Worm (Caenorhabditis elegans) whole organism, L4 larva: ENCODE results near the gene spe-49.

Experiments used
- F10B5.3 ChIP-seq: sonication (generic microtip); optimal IDR thresholded peaks from 2 replicates; lab custom pipeline; 2016; ENCODE audit warnings: mild to moderate bottlenecking, missing genetic modification characterization, missing compliant biosample characterization
- F26F4.8 ChIP-seq: fragments of 200-800 bp; sonication (Bioruptor generic); conservative IDR thresholded peaks from 2 replicates; pipeline ENCODE4 v1.3.6; 2022; ENCODE audit warnings: missing genetic modification characterization, missing compliant biosample characterization
- F37D6.2 ChIP-seq: sonication (generic microtip); optimal IDR thresholded peaks from 2 replicates; lab custom pipeline; 2016; ENCODE audit warnings: mild to moderate bottlenecking, missing genetic modification characterization, missing compliant biosample characterization
- Y105C5A.15 ChIP-seq: fragments of 200-800 bp; sonication (Bioruptor generic); IDR thresholded peaks from 2 replicates; pipeline ENCODE4 v1.3.6; 2022; ENCODE audit warnings: missing genetic modification characterization, missing compliant biosample characterization
- Y75B8A.6 ChIP-seq: fragments of 200-800 bp; sonication (Bioruptor generic); IDR thresholded peaks from 2 replicates; pipeline ENCODE4 v1.3.6; 2022; ENCODE audit warnings: missing genetic modification reagents, missing genetic modification characterization, missing compliant biosample characterization
- ZK546.5 ChIP-seq, 2 experiments: sonication (generic microtip); optimal IDR thresholded peaks; 2 replicates each; lab custom pipeline; 2017; ENCODE audit warnings: missing biosample characterization in 2 of 2, missing genetic modification characterization in 2 of 2
- aly-2 ChIP-seq: sonication (generic microtip); optimal IDR thresholded peaks from 2 replicates; lab custom pipeline; 2018; ENCODE audit warnings: missing biosample characterization, missing genetic modification characterization
- ama-1 ChIP-seq: fragments of 150-350 bp; optimal IDR thresholded peaks from 2 replicates; lab custom pipeline; 2014; ENCODE audit warnings: inconsistent platforms, mixed read lengths
- ceh-28 ChIP-seq: fragments of 150-350 bp; optimal IDR thresholded peaks from 2 replicates; lab custom pipeline; 2014; ENCODE audit warnings: missing biosample characterization, missing genetic modification reagents, missing genetic modification characterization
- ceh-44 ChIP-seq: fragments of 200-800 bp; sonication (Bioruptor generic); IDR thresholded peaks from 2 replicates; pipeline ENCODE4 v1.3.6; 2022; ENCODE audit warnings: missing genetic modification reagents, missing genetic modification characterization, missing compliant biosample characterization
- ces-1 ChIP-seq: fragments of 150-350 bp; sonication (generic microtip); optimal IDR thresholded peaks from 4 replicates; lab custom pipeline; 2014; ENCODE audit warnings: missing biosample characterization, missing genetic modification reagents, missing genetic modification characterization
- cey-2 ChIP-seq: sonication (generic microtip); optimal IDR thresholded peaks from 3 replicates; lab custom pipeline; 2017; ENCODE audit warnings: missing genetic modification characterization, mild to moderate bottlenecking, missing compliant biosample characterization, antibody characterized with exemption, borderline replicate concordance; ENCODE audit not compliant: insufficient read depth
- daf-12 ChIP-seq: fragments of 150-350 bp; optimal IDR thresholded peaks from 2 replicates; lab custom pipeline; 2014; ENCODE audit warnings: missing biosample characterization, missing genetic modification reagents, missing genetic modification characterization
- daf-16 ChIP-seq, 3 experiments: sonication (generic microtip); optimal IDR thresholded peaks; 2 replicates each; lab custom pipeline; 2016 to 2017; ENCODE audit warnings: missing genetic modification characterization in 3 of 3, missing genetic modification reagents in 3 of 3, mild to moderate bottlenecking in 2 of 3, missing compliant biosample characterization in 2 of 3, missing biosample characterization in 1 of 3, moderate library complexity in 1 of 3
- daf-19 ChIP-seq: fragments of 200-800 bp; sonication (Bioruptor generic); conservative IDR thresholded peaks from 2 replicates; pipeline ENCODE4 v1.3.6; 2022; ENCODE audit warnings: missing genetic modification characterization, missing compliant biosample characterization
- dmd-8 ChIP-seq: fragments of 200-800 bp; sonication (Bioruptor generic); IDR thresholded peaks from 2 replicates; pipeline ENCODE4 v1.3.6; 2022; ENCODE audit warnings: missing genetic modification characterization, missing compliant biosample characterization
- egl-27 ChIP-seq: sonication (generic microtip); optimal IDR thresholded peaks from 3 replicates; lab custom pipeline; 2017; ENCODE audit warnings: missing biosample characterization, missing genetic modification reagents, missing genetic modification characterization
- fos-1 ChIP-seq: fragments of 150-350 bp; optimal IDR thresholded peaks from 2 replicates; lab custom pipeline; 2014; ENCODE audit warnings: missing biosample characterization, missing genetic modification characterization
- gei-8 ChIP-seq: fragments of 200-800 bp; sonication (Bioruptor generic); optimal IDR thresholded peaks from 2 replicates; lab custom pipeline; 2018; ENCODE audit warnings: mild to moderate bottlenecking, missing genetic modification characterization, missing compliant biosample characterization
- hif-1 ChIP-seq, 2 experiments: sonication (generic microtip); optimal IDR thresholded peaks; 2 replicates each; lab custom pipeline; 2016 to 2017; ENCODE audit warnings: missing compliant biosample characterization in 2 of 2, missing genetic modification characterization in 2 of 2, missing genetic modification reagents in 2 of 2, missing genotype in 2 of 2, mild to moderate bottlenecking in 1 of 2
- hlh-11 ChIP-seq: fragments of 200-800 bp; sonication (Bioruptor generic); optimal IDR thresholded peaks from 2 replicates; lab custom pipeline; 2018; ENCODE audit warnings: mild to moderate bottlenecking, missing genetic modification characterization, missing compliant biosample characterization
- hlh-30 ChIP-seq: sonication (generic microtip); optimal IDR thresholded peaks from 2 replicates; lab custom pipeline; 2017; ENCODE audit warnings: antibody characterized with exemption, mild to moderate bottlenecking, missing genetic modification characterization, missing compliant biosample characterization; ENCODE audit not compliant: insufficient read depth
- jun-1 ChIP-seq: fragments of 150-350 bp; optimal IDR thresholded peaks from 2 replicates; lab custom pipeline; 2014; ENCODE audit warnings: missing biosample characterization, missing genetic modification reagents, missing genetic modification characterization
- lin-13 ChIP-seq: fragments of 150-350 bp; optimal IDR thresholded peaks from 2 replicates; lab custom pipeline; 2014; ENCODE audit warnings: missing biosample characterization, missing genetic modification reagents, missing genetic modification characterization
- lin-15B ChIP-seq: fragments of 150-350 bp; sonication (generic microtip); optimal IDR thresholded peaks from 3 replicates; lab custom pipeline; 2014; ENCODE audit warnings: missing biosample characterization, missing genetic modification characterization
- lin-38 ChIP-seq: fragments of 200-800 bp; sonication (Bioruptor generic); IDR thresholded peaks from 2 replicates; pipeline ENCODE4 v1.3.6; 2022; ENCODE audit warnings: missing genetic modification reagents, missing genetic modification characterization, missing compliant biosample characterization
- lin-39 ChIP-seq: fragments of 150-350 bp; optimal IDR thresholded peaks from 2 replicates; lab custom pipeline; 2014; ENCODE audit warnings: missing biosample characterization, missing genetic modification reagents, missing genetic modification characterization
- mdt-29 ChIP-seq: fragments of 200-800 bp; sonication (Bioruptor generic); IDR thresholded peaks from 2 replicates; pipeline ENCODE4 v1.3.6; 2022; ENCODE audit warnings: missing genetic modification reagents, missing genetic modification characterization, missing compliant biosample characterization
- mep-1 ChIP-seq: fragments of 150-350 bp; sonication (generic microtip); optimal IDR thresholded peaks from 3 replicates; lab custom pipeline; 2014; ENCODE audit warnings: missing biosample characterization, missing genetic modification characterization
- mxl-2 ChIP-seq: fragments of 200-800 bp; sonication (Bioruptor generic); conservative IDR thresholded peaks from 2 replicates; pipeline ENCODE4 v1.3.6; 2022; ENCODE audit warnings: missing genetic modification reagents, missing genetic modification characterization, missing compliant biosample characterization
- mxl-3 ChIP-seq: fragments of 200-800 bp; sonication (Bioruptor generic); optimal IDR thresholded peaks from 2 replicates; lab custom pipeline; 2018; ENCODE audit warnings: mild to moderate bottlenecking, missing genetic modification characterization, missing compliant biosample characterization
- nhr-25 ChIP-seq: sonication (generic microtip); optimal IDR thresholded peaks from 2 replicates; lab custom pipeline; 2017; ENCODE audit warnings: missing genetic modification characterization, mild to moderate bottlenecking, missing compliant biosample characterization, antibody characterized with exemption, moderate library complexity, borderline replicate concordance; ENCODE audit not compliant: insufficient read depth
- nhr-41 ChIP-seq: fragments of 200-800 bp; sonication (Bioruptor generic); IDR thresholded peaks from 2 replicates; pipeline ENCODE4 v1.3.6; 2022; ENCODE audit warnings: missing genetic modification reagents, missing genetic modification characterization, missing compliant biosample characterization
- nhr-48 ChIP-seq: sonication (generic microtip); optimal IDR thresholded peaks from 2 replicates; lab custom pipeline; 2016; ENCODE audit warnings: mild to moderate bottlenecking, missing genetic modification characterization, missing compliant biosample characterization
- nhr-77 ChIP-seq: fragments of 150-350 bp; optimal IDR thresholded peaks from 2 replicates; lab custom pipeline; 2014; ENCODE audit warnings: missing biosample characterization, missing genetic modification characterization
- saeg-2 ChIP-seq: fragments of 200-800 bp; sonication (Bioruptor generic); IDR thresholded peaks from 2 replicates; pipeline ENCODE4 v1.3.6; 2022; ENCODE audit warnings: missing genetic modification reagents, missing genetic modification characterization, missing compliant biosample characterization
- sdz-12 ChIP-seq: fragments of 200-800 bp; sonication (Bioruptor generic); optimal IDR thresholded peaks from 2 replicates; lab custom pipeline; 2018; ENCODE audit warnings: mild to moderate bottlenecking, missing genetic modification characterization, missing compliant biosample characterization
- skn-1 ChIP-seq: fragments of 150-350 bp; optimal IDR thresholded peaks from 2 replicates; lab custom pipeline; 2014; ENCODE audit warnings: missing biosample characterization, missing genetic modification characterization
- tra-1 ChIP-seq: fragments of 200-800 bp; sonication (Bioruptor generic); IDR thresholded peaks from 2 replicates; pipeline ENCODE4 v1.3.6; 2022; ENCODE audit warnings: missing genetic modification reagents, missing genetic modification characterization, missing compliant biosample characterization
- unc-39 ChIP-seq: sonication (generic microtip); optimal IDR thresholded peaks from 2 replicates; lab custom pipeline; 2017; ENCODE audit warnings: missing biosample characterization, missing genetic modification characterization
- unc-62 ChIP-seq, 3 experiments: fragments of 150-350 bp in 1 of 3; sonication (generic microtip); optimal IDR thresholded peaks in 2 of 3; peaks in 1 of 3; 1 replicate in 1 of 3; 2 replicates in 2 of 3; lab custom pipeline; 2014 to 2017; ENCODE audit warnings: missing biosample characterization in 3 of 3, missing genetic modification characterization in 3 of 3, missing genetic modification reagents in 3 of 3, missing genotype in 1 of 3
- vab-7 ChIP-seq: fragments of 200-800 bp; sonication (Bioruptor generic); IDR thresholded peaks from 2 replicates; pipeline ENCODE4 v1.3.6; 2022; ENCODE audit warnings: missing genetic modification reagents, missing genetic modification characterization, missing compliant biosample characterization
- zfp-2 ChIP-seq: sonication (generic microtip); optimal IDR thresholded peaks from 2 replicates; lab custom pipeline; 2016; ENCODE audit warnings: mild to moderate bottlenecking, missing genetic modification characterization, missing compliant biosample characterization
- zfp-3 ChIP-seq: fragments of 200-800 bp; sonication (Bioruptor generic); conservative IDR thresholded peaks from 2 replicates; pipeline ENCODE4 v1.3.6; 2022; ENCODE audit warnings: missing genetic modification reagents, missing genetic modification characterization, missing compliant biosample characterization
- ztf-11 ChIP-seq: fragments of 150-350 bp; optimal IDR thresholded peaks from 2 replicates; lab custom pipeline; 2014; ENCODE audit warnings: missing biosample characterization, missing genetic modification characterization

The spe-49 gene

ce11 chrV:6277178-6277834, 3.9 kb upstream of the spe-49 start (continued):
- TF ChIP-seq hlh-11 (tag; lab: Kevin White, UChicago), result peak; percentile 17
- no peak for TF ChIP-seq lin-39
- TF ChIP-seq hif-1 (tag; optimal IDR thresholded peaks at IDR 0.05; lab: Kevin White, UChicago), result no peak
- TF ChIP-seq nhr-77, result peak; percentile 46
- no peak for TF ChIP-seq Y75B8A.6
- TF ChIP-seq sdz-12, result peak; percentile 11
- TF ChIP-seq zfp-3 (GFP tag; lab: Robert Waterston, UW), result no peak
- TF ChIP-seq skn-1 (tag; lab: Kevin White, UChicago), result no peak
- TF ChIP-seq lin-38, result 0 out of 2 replicates have a peak, but pooled peaks have one; percentile 8
- no peak for TF ChIP-seq F26F4.8 (GFP tag; lab: Robert Waterston, UW)
- TF ChIP-seq mdt-29 (GFP tag; lab: Robert Waterston, UW), result no peak
- TF ChIP-seq unc-62 (GFP tag; optimal IDR thresholded peaks at IDR 0.05 in 1 of 2; lab: Kevin White, UChicago), result peak in 1 of 2 experiments; percentile 86
- TF ChIP-seq unc-62 (tag; optimal IDR thresholded peaks at IDR 0.05; lab: Kevin White, UChicago), result no peak
- TF ChIP-seq ztf-11 (tag; lab: Kevin White, UChicago), result no peak
- TF ChIP-seq F37D6.2 (tag; lab: Kevin White, UChicago), result no peak
- no peak for TF ChIP-seq vab-7
- TF ChIP-seq egl-27 (tag; lab: Kevin White, UChicago), result no peak
- no peak for TF ChIP-seq nhr-48 (tag; lab: Kevin White, UChicago)
- no peak for TF ChIP-seq ceh-28
- peak; percentile 59 for TF ChIP-seq hlh-30 (tag; lab: Kevin White, UChicago)
- TF ChIP-seq fos-1 (tag; lab: Kevin White, UChicago), result no peak
- no peak for TF ChIP-seq unc-39
- no peak for TF ChIP-seq cey-2 (tag; lab: Kevin White, UChicago)
- no peak for TF ChIP-seq nhr-25 (tag; lab: Kevin White, UChicago)
- no peak for TF ChIP-seq daf-12 (tag; lab: Kevin White, UChicago)
- TF ChIP-seq daf-16 (GFP tag; optimal IDR thresholded peaks at IDR 0.05; lab: Kevin White, UChicago), result no peak
- peak; percentile 65 for TF ChIP-seq daf-16 (tag; optimal IDR thresholded peaks at IDR 0.05; lab: Kevin White, UChicago)
- TF ChIP-seq ceh-44 (GFP tag; lab: Robert Waterston, UW), result no peak
- peak; percentile 23 for TF ChIP-seq mxl-3 (GFP tag; lab: Kevin White, UChicago)
- no peak for TF ChIP-seq tra-1
- TF ChIP-seq gei-8 (GFP tag; lab: Kevin White, UChicago), result no peak
- TF ChIP-seq Y105C5A.15 (GFP tag; lab: Robert Waterston, UW), result no peak
- no peak for TF ChIP-seq saeg-2 (GFP tag; lab: Robert Waterston, UW)

DNA sequence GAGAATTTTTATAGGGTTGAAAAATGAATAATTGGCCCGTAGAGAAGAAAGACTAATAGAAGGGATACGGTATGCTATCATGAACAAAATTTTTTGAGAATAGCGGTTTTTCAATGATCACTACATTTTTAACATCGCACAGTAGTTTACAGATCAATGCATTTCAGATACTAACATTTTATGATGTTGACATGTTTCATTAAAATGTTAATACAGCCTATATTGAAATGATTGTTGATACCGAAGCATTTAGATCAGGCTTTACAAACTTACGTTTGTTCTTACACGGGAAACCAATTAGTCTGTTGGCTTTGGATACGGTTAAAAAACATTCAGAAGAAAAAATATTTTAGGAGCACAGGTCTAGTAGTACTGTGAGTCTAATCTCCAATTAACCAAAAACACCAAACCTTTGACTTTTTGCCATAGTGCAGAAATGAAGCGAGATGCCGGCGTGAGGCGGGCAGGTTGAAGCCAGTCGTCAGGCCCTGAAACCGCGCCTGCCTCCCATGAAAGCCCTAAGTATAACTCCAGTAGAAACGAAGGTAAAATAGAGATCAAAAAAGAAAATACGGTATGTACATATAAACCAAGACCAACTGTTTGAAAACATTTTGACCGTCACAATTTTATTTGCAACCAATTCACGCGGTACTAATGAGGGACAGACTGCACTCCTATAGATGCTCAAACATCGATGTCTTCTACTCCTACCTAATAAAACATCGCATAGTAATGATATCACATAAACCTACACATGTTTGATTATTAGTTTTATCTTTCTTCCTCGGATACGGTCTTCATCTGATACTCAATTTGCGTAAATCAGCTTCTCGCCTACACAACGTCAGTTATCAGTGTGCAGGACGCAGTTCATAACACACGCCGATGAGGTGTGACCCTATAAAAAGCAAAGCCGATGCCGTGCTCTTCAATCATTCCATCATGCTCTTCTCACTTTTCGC, 2.8 kb upstream of the spe-49 start, which contains the start of gene fil-2:
Gene fil-2, plus strand, starts transcription at position 915 of the 965 bp plus-strand sequence.
- TF ChIP-seq mxl-2, result no peak
- TF ChIP-seq F10B5.3 (tag; lab: Kevin White, UChicago), result no peak
- TF ChIP-seq hlh-30 (tag; lab: Kevin White, UChicago), result peak; percentile 5
- TF ChIP-seq zfp-2 (tag; lab: Kevin White, UChicago), result no peak
- peak; percentile 59 for TF ChIP-seq mep-1
- TF ChIP-seq lin-15B (tag; lab: Kevin White, UChicago), result no peak
- TF ChIP-seq daf-12 (tag; lab: Kevin White, UChicago), result no peak
- no peak for TF ChIP-seq aly-2
- TF ChIP-seq unc-39, result no peak
- no peak for TF ChIP-seq jun-1 (tag; lab: Kevin White, UChicago)
- no peak for TF ChIP-seq lin-13
- no peak for TF ChIP-seq lin-39
- no peak for TF ChIP-seq Y105C5A.15 (GFP tag; lab: Robert Waterston, UW)
- TF ChIP-seq daf-19, result no peak
- no peak for TF ChIP-seq nhr-41 (GFP tag; lab: Robert Waterston, UW)
- TF ChIP-seq dmd-8 (GFP tag; lab: Robert Waterston, UW), result no peak
- TF ChIP-seq ZK546.5 (tag; optimal IDR thresholded peaks at IDR 0.05; lab: Kevin White, UChicago), result no peak
- TF ChIP-seq F26F4.8 (GFP tag; lab: Robert Waterston, UW), result no peak
- TF ChIP-seq tra-1, result peak; percentile 58; the same call in 1 of the 2 replicates
- peak; percentile 24 for TF ChIP-seq ama-1 (lab: Kevin White, UChicago)
- no peak for TF ChIP-seq ces-1 (GFP tag; lab: Kevin White, UChicago)
- TF ChIP-seq lin-38, result no peak
